Worm (Caenorhabditis elegans) whole organism, late embryonic: Measurements from ENCODE around the gene F58A6.1.
"Not testable (repeated sequence)": the region's sequence is repeated elsewhere in the genome, so short reads cannot be mapped to it uniquely, and the experiment has no call there.

Experiments
- C08G9.2 ChIP-seq: sonication (generic microtip); optimal IDR thresholded peaks from 2 replicates; lab custom pipeline; 2016; ENCODE audit warnings: mild to moderate bottlenecking, missing genetic modification characterization, moderate library complexity, missing compliant biosample characterization
- C38D4.7 ChIP-seq: fragments of 200-800 bp; sonication (Bioruptor generic); optimal IDR thresholded peaks from 2 replicates; lab custom pipeline; 2018; ENCODE audit warnings: mild to moderate bottlenecking, missing genetic modification characterization, moderate library complexity, missing compliant biosample characterization
- F13H6.1 ChIP-seq: sonication (generic microtip); optimal IDR thresholded peaks from 2 replicates; lab custom pipeline; 2016; ENCODE audit warnings: missing genetic modification characterization, missing compliant biosample characterization
- K02D7.2 ChIP-seq: sonication (generic microtip); optimal IDR thresholded peaks from 2 replicates; lab custom pipeline; 2017; ENCODE audit warnings: mild to moderate bottlenecking, missing genetic modification characterization, missing compliant biosample characterization
- ahr-1 ChIP-seq: sonication (generic microtip); optimal IDR thresholded peaks from 2 replicates; lab custom pipeline; 2016; ENCODE audit warnings: missing genetic modification characterization, missing compliant biosample characterization
- ceh-14 ChIP-seq: sonication (generic microtip); optimal IDR thresholded peaks from 2 replicates; lab custom pipeline; 2016; ENCODE audit warnings: missing genotype, missing genetic modification characterization, missing compliant biosample characterization
- ceh-18 ChIP-seq: sonication (generic microtip); optimal IDR thresholded peaks from 2 replicates; lab custom pipeline; 2016; ENCODE audit warnings: missing genetic modification characterization, missing compliant biosample characterization
- ceh-19 ChIP-seq: fragments of 200-800 bp; sonication (Bioruptor generic); optimal IDR thresholded peaks from 2 replicates; lab custom pipeline; 2018; ENCODE audit warnings: mild to moderate bottlenecking, missing genetic modification characterization, missing compliant biosample characterization
- ceh-24 ChIP-seq: sonication (generic microtip); optimal IDR thresholded peaks from 2 replicates; lab custom pipeline; 2016; ENCODE audit warnings: mild to moderate bottlenecking, missing genetic modification characterization, missing compliant biosample characterization
- ceh-30 ChIP-seq: fragments of 150-350 bp; optimal IDR thresholded peaks from 2 replicates; lab custom pipeline; 2014; ENCODE audit warnings: missing biosample characterization, missing genetic modification characterization
- ceh-34 ChIP-seq: sonication (generic microtip); optimal IDR thresholded peaks from 2 replicates; lab custom pipeline; 2016; ENCODE audit warnings: mild to moderate bottlenecking, missing genetic modification characterization, missing compliant biosample characterization
- ceh-45 ChIP-seq: fragments of 200-800 bp; sonication (Bioruptor generic); IDR thresholded peaks from 2 replicates; pipeline ENCODE4 v1.3.6; 2022; ENCODE audit warnings: missing genetic modification reagents, missing genetic modification characterization, missing compliant biosample characterization
- ceh-48 ChIP-seq: sonication (generic microtip); optimal IDR thresholded peaks from 2 replicates; lab custom pipeline; 2016; ENCODE audit warnings: missing genetic modification characterization, inconsistent platforms, missing compliant biosample characterization
- ceh-6 ChIP-seq: fragments of 200-800 bp; sonication (Bioruptor generic); optimal IDR thresholded peaks from 2 replicates; lab custom pipeline; 2018; ENCODE audit warnings: mild to moderate bottlenecking, missing genetic modification characterization, missing compliant biosample characterization
- ceh-9 ChIP-seq: sonication (generic microtip); optimal IDR thresholded peaks from 2 replicates; lab custom pipeline; 2016; ENCODE audit warnings: mild to moderate bottlenecking, missing genetic modification characterization, inconsistent platforms, missing compliant biosample characterization
- che-1 ChIP-seq: sonication (generic microtip); optimal IDR thresholded peaks from 2 replicates; lab custom pipeline; 2016; ENCODE audit warnings: mild to moderate bottlenecking, missing genetic modification characterization, missing compliant biosample characterization
- elt-4 ChIP-seq: sonication (generic microtip); optimal IDR thresholded peaks from 2 replicates; lab custom pipeline; 2016; ENCODE audit warnings: missing genetic modification characterization, missing compliant biosample characterization
- ets-4 ChIP-seq: sonication (generic microtip); optimal IDR thresholded peaks from 2 replicates; lab custom pipeline; 2016; ENCODE audit warnings: missing genetic modification characterization, missing compliant biosample characterization
- fax-1 ChIP-seq: sonication (generic microtip); optimal IDR thresholded peaks from 2 replicates; lab custom pipeline; 2016; ENCODE audit warnings: missing genotype, missing genetic modification characterization, missing compliant biosample characterization
- fkh-6 ChIP-seq: sonication (generic microtip); optimal IDR thresholded peaks from 2 replicates; lab custom pipeline; 2016; ENCODE audit warnings: missing genetic modification characterization, missing compliant biosample characterization
- gmeb-2 ChIP-seq: sonication (generic microtip); optimal IDR thresholded peaks from 2 replicates; lab custom pipeline; 2016; ENCODE audit warnings: missing genetic modification characterization, inconsistent platforms, missing compliant biosample characterization
- hlh-13 ChIP-seq: fragments of 200-800 bp; sonication (Bioruptor generic); optimal IDR thresholded peaks from 2 replicates; lab custom pipeline; 2018; ENCODE audit warnings: mild to moderate bottlenecking, missing genetic modification characterization, missing compliant biosample characterization
- hlh-6 ChIP-seq: sonication (generic microtip); optimal IDR thresholded peaks from 2 replicates; lab custom pipeline; 2016; ENCODE audit warnings: missing genotype, missing genetic modification characterization, missing compliant biosample characterization
- hlh-8 ChIP-seq: sonication (generic microtip); optimal IDR thresholded peaks from 2 replicates; lab custom pipeline; 2016; ENCODE audit warnings: missing genotype, missing genetic modification characterization, missing compliant biosample characterization
- lim-6 ChIP-seq: sonication (generic microtip); optimal IDR thresholded peaks from 2 replicates; lab custom pipeline; 2016; ENCODE audit warnings: missing genetic modification characterization, missing compliant biosample characterization
- lin-11 ChIP-seq: fragments of 200-800 bp; sonication (Bioruptor generic); optimal IDR thresholded peaks from 2 replicates; lab custom pipeline; 2018; ENCODE audit warnings: mild to moderate bottlenecking, missing genetic modification characterization, missing compliant biosample characterization
- mec-3 ChIP-seq: sonication (generic microtip); optimal IDR thresholded peaks from 2 replicates; lab custom pipeline; 2016; ENCODE audit warnings: borderline replicate concordance, missing genetic modification characterization, missing compliant biosample characterization
- nhr-232 ChIP-seq: sonication (generic microtip); optimal IDR thresholded peaks from 2 replicates; lab custom pipeline; 2016; ENCODE audit warnings: missing genetic modification characterization, missing compliant biosample characterization
- npax-4 ChIP-seq: sonication (generic microtip); optimal IDR thresholded peaks from 2 replicates; lab custom pipeline; 2016; ENCODE audit warnings: missing genetic modification characterization, missing compliant biosample characterization
- pag-3 ChIP-seq: sonication (generic microtip); optimal IDR thresholded peaks from 2 replicates; lab custom pipeline; 2016; ENCODE audit warnings: missing compliant biosample characterization, missing genetic modification characterization, borderline replicate concordance
- pha-2 ChIP-seq: sonication (generic microtip); optimal IDR thresholded peaks from 2 replicates; lab custom pipeline; 2017; ENCODE audit warnings: mild to moderate bottlenecking, missing genetic modification characterization, missing compliant biosample characterization
- pha-4 ChIP-seq: fragments of 150-350 bp; optimal IDR thresholded peaks from 2 replicates; lab custom pipeline; 2018; ENCODE audit warnings: missing biosample characterization, missing genetic modification reagents, missing genetic modification characterization
- pros-1 ChIP-seq: fragments of 150-350 bp; optimal IDR thresholded peaks from 2 replicates; lab custom pipeline; 2014; ENCODE audit warnings: missing biosample characterization, missing genetic modification reagents, missing genetic modification characterization
- ref-2 ChIP-seq: sonication (generic microtip); optimal IDR thresholded peaks from 2 replicates; lab custom pipeline; 2016; ENCODE audit warnings: missing genetic modification characterization, missing compliant biosample characterization
- sox-2 ChIP-seq: fragments of 200-800 bp; sonication (Bioruptor generic); IDR thresholded peaks from 2 replicates; pipeline ENCODE4 v1.3.6; 2022; ENCODE audit warnings: missing genetic modification reagents, missing genetic modification characterization, missing compliant biosample characterization
- sox-4 ChIP-seq: sonication (generic microtip); optimal IDR thresholded peaks from 2 replicates; lab custom pipeline; 2017; ENCODE audit warnings: mild to moderate bottlenecking, missing genetic modification characterization, inconsistent platforms, missing compliant biosample characterization
- tbx-2 ChIP-seq: sonication (generic microtip); optimal IDR thresholded peaks from 2 replicates; lab custom pipeline; 2016; ENCODE audit warnings: missing genetic modification characterization, missing compliant biosample characterization
- tbx-7 ChIP-seq: sonication (generic microtip); optimal IDR thresholded peaks from 2 replicates; lab custom pipeline; 2016; ENCODE audit warnings: missing genotype, missing genetic modification characterization, missing compliant biosample characterization
- ttx-3 ChIP-seq: sonication (generic microtip); optimal IDR thresholded peaks from 2 replicates; lab custom pipeline; 2016; ENCODE audit warnings: missing genetic modification reagents, missing genetic modification characterization, missing compliant biosample characterization
- unc-3 ChIP-seq, 2 experiments: fragments of 200-800 bp in 1 of 2; sonication (Bioruptor generic) in 1 of 2; sonication (generic microtip) in 1 of 2; conservative IDR thresholded peaks in 1 of 2; optimal IDR thresholded peaks in 1 of 2; 2 replicates each; pipeline versions ENCODE4 v1.3.6 to Lab custom; 2016 to 2022; ENCODE audit warnings: missing compliant biosample characterization in 2 of 2, missing genetic modification characterization in 2 of 2, missing genetic modification reagents in 1 of 2
- unc-42 ChIP-seq: sonication (generic microtip); optimal IDR thresholded peaks from 2 replicates; lab custom pipeline; 2016; ENCODE audit warnings: missing genotype, missing genetic modification characterization, missing compliant biosample characterization
- unc-55 ChIP-seq: sonication (generic microtip); optimal IDR thresholded peaks from 2 replicates; lab custom pipeline; 2017; ENCODE audit warnings: missing biosample characterization, missing genetic modification reagents, missing genetic modification characterization
- zip-5 ChIP-seq: sonication (generic microtip); optimal IDR thresholded peaks from 2 replicates; lab custom pipeline; 2016; ENCODE audit warnings: missing genetic modification characterization, missing compliant biosample characterization
- ztf-16 ChIP-seq: sonication (generic microtip); optimal IDR thresholded peaks from 2 replicates; lab custom pipeline; 2017; ENCODE audit warnings: missing genetic modification characterization, missing compliant biosample characterization

F58A6.1 gene

DNA sequence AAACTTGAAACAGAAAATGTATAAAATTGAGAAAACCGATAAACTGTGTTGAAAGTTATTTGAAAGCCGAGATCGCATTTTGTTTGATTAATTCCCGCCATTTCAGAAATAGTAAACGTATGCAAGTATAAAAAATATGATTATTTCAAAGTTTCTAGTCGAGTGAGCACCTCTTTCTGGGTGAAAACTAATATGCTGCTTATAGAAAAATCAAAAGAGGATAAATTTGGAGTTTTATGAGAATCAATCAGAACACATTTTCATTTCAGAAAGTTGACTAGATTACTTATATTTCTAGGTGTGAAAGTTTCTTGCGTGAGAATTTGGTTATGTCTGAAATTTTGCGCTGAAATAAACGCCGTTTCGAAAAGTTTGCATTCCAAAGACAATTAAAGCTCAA lies 14.8 kb downstream of the F58A6.1 start, which contains the start of gene srb-13:
TSS of gene srb-13 (minus strand) at position 101 of the 400 bp plus-strand sequence.
- no peak for TF ChIP-seq pha-2
- TF ChIP-seq ceh-18 (tag; lab: Kevin White, UChicago), result no peak
- no peak for TF ChIP-seq ceh-34
- TF ChIP-seq pha-4, result no peak
- TF ChIP-seq C08G9.2 (tag; lab: Kevin White, UChicago), result no peak
- no peak for TF ChIP-seq hlh-13 (GFP tag; lab: Kevin White, UChicago)
- TF ChIP-seq zip-5 (tag; lab: Kevin White, UChicago), result no peak
- no peak for TF ChIP-seq gmeb-2
- no peak for TF ChIP-seq ceh-9
- TF ChIP-seq ceh-30 (tag; lab: Kevin White, UChicago), result no peak
- TF ChIP-seq ceh-48 (tag; lab: Kevin White, UChicago), result no peak
- no peak for TF ChIP-seq unc-3 (GFP tag; conservative IDR thresholded peaks at IDR 0.05; lab: Robert Waterston, UW)
- no peak for TF ChIP-seq unc-3 (tag; optimal IDR thresholded peaks at IDR 0.05; lab: Kevin White, UChicago)
- TF ChIP-seq mec-3 (tag; lab: Kevin White, UChicago), result no peak
- no peak for TF ChIP-seq C38D4.7 (GFP tag; lab: Kevin White, UChicago)
- no peak for TF ChIP-seq fax-1 (tag; lab: Kevin White, UChicago)
- TF ChIP-seq tbx-7 (tag; lab: Kevin White, UChicago), result no peak
- TF ChIP-seq ceh-45 (GFP tag; lab: Robert Waterston, UW), result no peak

DNA sequence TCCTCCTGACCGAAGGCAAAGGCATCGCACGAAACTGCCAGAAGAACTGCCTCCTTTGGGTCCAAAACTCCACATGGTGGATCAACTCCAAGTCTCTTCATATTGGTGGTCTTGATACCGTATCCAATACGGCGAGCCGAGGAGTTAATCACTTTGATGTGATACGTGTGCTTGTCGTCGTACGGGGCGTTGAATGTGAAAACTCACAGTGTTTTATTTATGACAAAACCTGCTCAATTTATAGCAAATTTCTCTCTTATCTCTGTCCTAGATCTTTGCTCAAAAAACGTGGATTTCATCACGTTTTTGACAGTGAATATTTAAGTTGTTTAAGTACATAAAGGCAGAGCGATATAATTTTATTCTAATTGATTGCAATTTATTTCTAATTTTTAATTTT lies 16.1 kb downstream of the F58A6.1 start, which contains the start of gene F58A6.9:
TSS of gene F58A6.9 (minus strand) at position 101 of the 400 bp plus-strand sequence.
- not testable (repeated sequence) for TF ChIP-seq ceh-14 (tag; lab: Kevin White, UChicago); gmeb-2; fkh-6

- TF ChIP-seq ceh-18 (tag; lab: Kevin White, UChicago), result no peak
- no peak for TF ChIP-seq ref-2
- no peak for TF ChIP-seq ceh-14 (tag; lab: Kevin White, UChicago)
- TF ChIP-seq pros-1 (tag; lab: Kevin White, UChicago), result no peak
- TF ChIP-seq ceh-9, result no peak
- TF ChIP-seq ttx-3 (tag; lab: Kevin White, UChicago), result no peak
Measured at ce11 chrII:5161102-5161501, 18.4 kb downstream of the F58A6.1 start, which contains the start of gene C27D6.11. C27D6.11 (minus strand) TSS chrII:5161202.

- TF ChIP-seq pag-3 (no peak), ceh-24 (tag; lab: Kevin White, UChicago) (no peak), elt-4 (tag; lab: Kevin White, UChicago) (no peak), ceh-19 (GFP tag; lab: Kevin White, UChicago) (no peak), sox-4 (tag; lab: Kevin White, UChicago) (no peak), ref-2 (no peak), hlh-13 (GFP tag; lab: Kevin White, UChicago) (no peak), K02D7.2 (tag; lab: Kevin White, UChicago) (no peak), ceh-30 (tag; lab: Kevin White, UChicago) (no peak), pha-4 (no peak), ceh-9 (no peak), ceh-6 (no peak), ets-4 (tag; lab: Kevin White, UChicago) (no peak), tbx-2 (tag; lab: Kevin White, UChicago) (no peak), nhr-232 (no peak), hlh-8 (tag; lab: Kevin White, UChicago) (no peak)
Measured at ce11 chrII:5163283-5163682, 20.6 kb downstream of the F58A6.1 start, which contains the start of gene srb-5. srb-5 (minus strand) TSS chrII:5163383.

- TF ChIP-seq unc-55 (no peak), ceh-18 (tag; lab: Kevin White, UChicago) (no peak), ref-2 (no peak), sox-2 (GFP tag; lab: Robert Waterston, UW) (no peak), lin-11 (tag; lab: Kevin White, UChicago) (no peak), lim-6 (tag; lab: Kevin White, UChicago) (no peak), F13H6.1 (tag; lab: Kevin White, UChicago) (no peak), mec-3 (tag; lab: Kevin White, UChicago) (no peak), che-1 (no peak), tbx-2 (tag; lab: Kevin White, UChicago) (no peak), pag-3 (no peak), hlh-6 (no peak), ztf-16 (tag; lab: Kevin White, UChicago) (no peak), ceh-14 (tag; lab: Kevin White, UChicago) (no peak), ahr-1 (tag; lab: Kevin White, UChicago) (no peak), npax-4 (tag; lab: Kevin White, UChicago) (no peak), zip-5 (tag; lab: Kevin White, UChicago) (no peak), unc-42 (no peak)
- TF ChIP-seq, all 69 proteins: peak for 0
Measured at ce11 chrII:5166738-5167137, 24.0 kb downstream of the F58A6.1 start, which contains the start of gene srb-3. srb-3 (minus strand) TSS chrII:5166838.
